Fruit fly (Drosophila melanogaster) whole organism, embryonic: ENCODE results near the gene CG14273.

ENCODE experiments used
- Atf-2 ChIP-seq: fragments of 200-800 bp; sonication (Bioruptor generic); optimal IDR thresholded peaks from 2 replicates; lab custom pipeline; 2016; ENCODE audit warnings: missing biosample characterization, missing genetic modification characterization
- Awh ChIP-seq: fragments of 200-800 bp; sonication (Bioruptor generic); IDR thresholded peaks from 2 replicates; pipeline ENCODE4, ENCODE4 v1.3.6; 2022; ENCODE audit warnings: missing biosample characterization, missing genetic modification characterization
- BEAF-32 ChIP-seq: fragments of 200-800 bp; sonication (Bioruptor generic); optimal IDR thresholded peaks from 3 replicates; lab custom pipeline; 2017; ENCODE audit warnings: missing biosample characterization, missing genetic modification characterization, mild to moderate bottlenecking, moderate library complexity, missing genetic modification reagents
- CG10274 ChIP-seq: fragments of 200-800 bp; sonication (Bioruptor generic); optimal IDR thresholded peaks from 3 replicates; lab custom pipeline; 2017; ENCODE audit warnings: missing biosample characterization, mild to moderate bottlenecking, missing genetic modification characterization
- CG10321 ChIP-seq: fragments of 200-800 bp; sonication (Bioruptor generic); IDR thresholded peaks from 2 replicates; pipeline ENCODE4 v1.3.6; 2022; ENCODE audit warnings: missing biosample characterization, missing genetic modification characterization
- CG11696 ChIP-seq: fragments of 200-800 bp; sonication (Bioruptor generic); IDR thresholded peaks from 2 replicates; pipeline ENCODE4 v1.3.6; 2022; ENCODE audit warnings: missing biosample characterization, missing genetic modification characterization
- CG12071 ChIP-seq: fragments of 200-800 bp; sonication (Bioruptor generic); optimal IDR thresholded peaks from 3 replicates; lab custom pipeline; 2018; ENCODE audit warnings: missing biosample characterization, mild to moderate bottlenecking, missing genetic modification characterization
- CG1233 ChIP-seq: fragments of 200-800 bp; sonication (Bioruptor generic); optimal IDR thresholded peaks from 4 replicates; lab custom pipeline; 2018; ENCODE audit warnings: missing biosample characterization, mild to moderate bottlenecking, missing genetic modification characterization
- CG12391 ChIP-seq: fragments of 200-800 bp; sonication (Bioruptor generic); optimal IDR thresholded peaks from 3 replicates; lab custom pipeline; 2018; ENCODE audit warnings: missing biosample characterization, mild to moderate bottlenecking, missing genetic modification characterization, moderate library complexity
- CG12769 ChIP-seq: fragments of 200-800 bp; sonication (Bioruptor generic); optimal IDR thresholded peaks from 2 replicates; lab custom pipeline; 2019; ENCODE audit warnings: missing biosample characterization, mild to moderate bottlenecking, missing genetic modification characterization, moderate library complexity
- CG13624 ChIP-seq: fragments of 200-800 bp; sonication (Bioruptor generic); optimal IDR thresholded peaks from 2 replicates; lab custom pipeline; 2016; ENCODE audit warnings: missing biosample characterization, missing genetic modification characterization
- CG16813 ChIP-seq: fragments of 200-800 bp; sonication (Bioruptor generic); IDR thresholded peaks from 3 replicates; pipeline ENCODE4 v1.3.6; 2022; ENCODE audit warnings: missing biosample characterization, missing genetic modification characterization; ENCODE audit not compliant: partially characterized antibody
- CG18619 ChIP-seq: fragments of 200-800 bp; sonication (Bioruptor generic); optimal IDR thresholded peaks from 3 replicates; lab custom pipeline; 2017; ENCODE audit warnings: missing biosample characterization, mild to moderate bottlenecking, missing genetic modification characterization
- CG3407 ChIP-seq: fragments of 200-800 bp; sonication (Bioruptor generic); optimal IDR thresholded peaks from 2 replicates; lab custom pipeline; 2018; ENCODE audit warnings: missing biosample characterization, mild to moderate bottlenecking, missing genetic modification characterization
- CG4328 ChIP-seq: fragments of 200-800 bp; sonication (Bioruptor generic); optimal IDR thresholded peaks from 3 replicates; lab custom pipeline; 2017; ENCODE audit warnings: missing biosample characterization, missing genetic modification reagents, missing genetic modification characterization
- CG6272 ChIP-seq: fragments of 200-800 bp; sonication (Bioruptor generic); IDR thresholded peaks from 2 replicates; pipeline ENCODE4 v1.3.6; 2022; ENCODE audit warnings: missing biosample characterization, missing genetic modification characterization
- CG6654 ChIP-seq: fragments of 200-800 bp; sonication (Bioruptor generic); optimal IDR thresholded peaks from 2 replicates; lab custom pipeline; 2017; ENCODE audit warnings: missing biosample characterization, mild to moderate bottlenecking, missing genetic modification characterization
- CG6854 ChIP-seq: fragments of 200-800 bp; sonication (Bioruptor generic); optimal IDR thresholded peaks from 3 replicates; lab custom pipeline; 2017; ENCODE audit warnings: missing biosample characterization, mild to moderate bottlenecking, missing genetic modification characterization
- CG7928 ChIP-seq: fragments of 200-800 bp; sonication (Bioruptor generic); optimal IDR thresholded peaks from 2 replicates; lab custom pipeline; 2017; ENCODE audit warnings: missing biosample characterization, mild to moderate bottlenecking, missing genetic modification characterization
- CG9437 ChIP-seq: fragments of 200-800 bp; sonication (Bioruptor generic); optimal IDR thresholded peaks from 2 replicates; lab custom pipeline; 2018; ENCODE audit warnings: missing biosample characterization, mild to moderate bottlenecking, missing genetic modification characterization
- CG9727 ChIP-seq: fragments of 200-800 bp; sonication (Bioruptor generic); optimal IDR thresholded peaks from 3 replicates; lab custom pipeline; 2017; ENCODE audit warnings: missing biosample characterization, mild to moderate bottlenecking, missing genetic modification characterization
- Eip74EF ChIP-seq, 2 experiments: fragments of 200-800 bp in 1 of 2; fragments of >200 bp in 1 of 2; sonication (Bioruptor generic) in 1 of 2; optimal IDR thresholded peaks; 2 replicates each; lab custom pipeline; 2017 to 2019; ENCODE audit warnings: missing biosample characterization in 2 of 2, missing genetic modification characterization in 2 of 2, mild to moderate bottlenecking in 1 of 2, moderate library complexity in 1 of 2
- Hr51 ChIP-seq, 2 experiments: fragments of 200-800 bp; sonication (Bioruptor generic); optimal IDR thresholded peaks; 2 replicates in 1 of 2; 3 replicates in 1 of 2; lab custom pipeline; 2016 to 2018; ENCODE audit warnings: missing biosample characterization in 2 of 2, missing genetic modification characterization in 2 of 2, mild to moderate bottlenecking in 1 of 2, moderate library complexity in 1 of 2
- Kr ChIP-seq: fragments of 200-800 bp; sonication (Bioruptor generic); optimal IDR thresholded peaks from 2 replicates; lab custom pipeline; 2017; ENCODE audit warnings: missing biosample characterization, mild to moderate bottlenecking, missing genetic modification characterization
- NC2α ChIP-seq: fragments of 200-800 bp; sonication (Bioruptor generic); optimal IDR thresholded peaks from 2 replicates; lab custom pipeline; 2016; ENCODE audit warnings: missing biosample characterization, missing genetic modification characterization
- Nf-YB ChIP-seq: fragments of 200-800 bp; sonication (Bioruptor generic); optimal IDR thresholded peaks from 3 replicates; lab custom pipeline; 2019; ENCODE audit warnings: missing biosample characterization, mild to moderate bottlenecking, missing genetic modification characterization, moderate library complexity
- Oli ChIP-seq: fragments of 200-800 bp; sonication (Bioruptor generic); optimal IDR thresholded peaks from 2 replicates; lab custom pipeline; 2018; ENCODE audit warnings: missing biosample characterization, mild to moderate bottlenecking, missing genetic modification characterization, moderate library complexity
- Poxn ChIP-seq: fragments of 200-800 bp; sonication (Bioruptor generic); IDR thresholded peaks from 2 replicates; pipeline ENCODE4 v1.3.6; 2022; ENCODE audit warnings: missing biosample characterization, missing genetic modification characterization
- Tbp ChIP-seq: fragments of >200 bp; optimal IDR thresholded peaks from 2 replicates; lab custom pipeline; 2018; ENCODE audit warnings: missing biosample characterization, missing genetic modification characterization
- ab ChIP-seq: fragments of 200-800 bp; sonication (Bioruptor generic); optimal IDR thresholded peaks from 2 replicates; lab custom pipeline; 2016; ENCODE audit warnings: missing biosample characterization, missing genetic modification characterization
- ash1 ChIP-seq: fragments of 200-800 bp; sonication (Bioruptor generic); optimal IDR thresholded peaks from 2 replicates; lab custom pipeline; 2018; ENCODE audit warnings: missing biosample characterization, mild to moderate bottlenecking, missing genetic modification characterization
- bcd ChIP-seq: fragments of 200-800 bp; sonication (Bioruptor generic); optimal IDR thresholded peaks from 2 replicates; lab custom pipeline; 2017; ENCODE audit warnings: missing biosample characterization, mild to moderate bottlenecking, missing genetic modification characterization
- chinmo ChIP-seq: fragments of 200-800 bp; sonication (Bioruptor generic); IDR thresholded peaks from 4 replicates; pipeline ENCODE4 v1.3.6; 2022; ENCODE audit warnings: missing biosample characterization, missing genetic modification characterization; ENCODE audit not compliant: partially characterized antibody
- ci ChIP-seq: fragments of 200-800 bp; sonication (Bioruptor generic); IDR thresholded peaks from 3 replicates; pipeline ENCODE4 v1.3.6; 2022; ENCODE audit warnings: missing biosample characterization, missing genetic modification characterization
- cwo ChIP-seq: fragments of 200-800 bp; sonication (Bioruptor generic); optimal IDR thresholded peaks from 3 replicates; lab custom pipeline; 2017; ENCODE audit warnings: missing biosample characterization, missing genetic modification characterization, mild to moderate bottlenecking, moderate library complexity, missing genetic modification reagents
- dpn ChIP-seq, 2 experiments: fragments of 200-800 bp; sonication (Bioruptor generic); optimal IDR thresholded peaks; 3 replicates each; lab custom pipeline; 2016; ENCODE audit warnings: missing biosample characterization in 2 of 2, missing genetic modification characterization in 2 of 2
- ewg ChIP-seq: fragments of 200-800 bp; sonication (Bioruptor generic); optimal IDR thresholded peaks from 3 replicates; lab custom pipeline; 2017; ENCODE audit warnings: mild to moderate bottlenecking, missing biosample characterization, missing genetic modification reagents, missing genetic modification characterization
- gfzf ChIP-seq: fragments of 200-800 bp; sonication (Bioruptor generic); optimal IDR thresholded peaks from 2 replicates; lab custom pipeline; 2016; ENCODE audit warnings: missing biosample characterization, mild to moderate bottlenecking, missing genetic modification characterization, moderate library complexity
- pan ChIP-seq, 4 experiments: fragments of >200 bp in 3 of 4; fragments of 200-800 bp in 1 of 4; sonication (Bioruptor generic) in 1 of 4; optimal IDR thresholded peaks in 3 of 4; IDR thresholded peaks in 1 of 4; 2 replicates each; pipeline versions ENCODE4 v1.3.6 to Lab custom; 2017 to 2022; ENCODE audit warnings: missing biosample characterization in 2 of 4, missing genetic modification characterization in 2 of 4, mixed read lengths in 1 of 4
- prd ChIP-seq, 3 experiments: fragments of >200 bp in 2 of 3; fragments of 200-800 bp in 1 of 3; sonication (Bioruptor generic) in 1 of 3; optimal IDR thresholded peaks in 2 of 3; IDR thresholded peaks in 1 of 3; 2 replicates in 2 of 3; 3 replicates in 1 of 3; pipeline versions ENCODE4 v1.3.6 to Lab custom; 2017 to 2022; ENCODE audit warnings: missing biosample characterization in 1 of 3, missing genetic modification characterization in 1 of 3
- schlank ChIP-seq: fragments of 200-800 bp; sonication (Bioruptor generic); optimal IDR thresholded peaks from 2 replicates; lab custom pipeline; 2018; ENCODE audit warnings: missing biosample characterization, mild to moderate bottlenecking, missing genetic modification characterization
- sens ChIP-seq: fragments of 200-800 bp; sonication (Bioruptor generic); peaks from one replicate; lab custom pipeline; 2016; ENCODE audit warnings: missing biosample characterization, missing genetic modification characterization
- sima ChIP-seq: fragments of 200-800 bp; sonication (Bioruptor generic); optimal IDR thresholded peaks from 2 replicates; lab custom pipeline; 2016; ENCODE audit warnings: missing biosample characterization, missing genetic modification characterization
- sisA ChIP-seq: fragments of 200-800 bp; sonication (Bioruptor generic); IDR thresholded peaks from 2 replicates; pipeline ENCODE4 v1.3.6; 2022; ENCODE audit warnings: missing biosample characterization, missing genetic modification characterization
- slbo ChIP-seq: fragments of 200-800 bp; sonication (Bioruptor generic); IDR thresholded peaks from 2 replicates; pipeline ENCODE4 v1.3.6; 2022; ENCODE audit warnings: missing biosample characterization, missing genetic modification characterization
- tio ChIP-seq: fragments of 200-800 bp; sonication (Bioruptor generic); optimal IDR thresholded peaks from 2 replicates; lab custom pipeline; 2017; ENCODE audit warnings: missing biosample characterization, missing genetic modification characterization, inconsistent platforms
- trh ChIP-seq: fragments of 200-800 bp; sonication (Bioruptor generic); optimal IDR thresholded peaks from 2 replicates; lab custom pipeline; 2016; ENCODE audit warnings: missing biosample characterization, missing genetic modification characterization
- twi ChIP-seq: fragments of 200-800 bp; optimal IDR thresholded peaks from 2 replicates; lab custom pipeline; 2019; ENCODE audit warnings: missing biosample characterization, mild to moderate bottlenecking, missing genetic modification characterization, moderate library complexity

Gene CG14273

dm6 chr2L:8311091-8311490, 31.4 kb upstream of the CG14273 start, which contains the start of the genes CG7810 and CG7806 (continued):
- TF ChIP-seq ewg (GFP tag; lab: Kevin White, UChicago), result peak; percentile 81
- TF ChIP-seq BEAF-32 (GFP tag; lab: Kevin White, UChicago), result peak; percentile 49
- peak; percentile 80 for TF ChIP-seq CG1233 (GFP tag; lab: Kevin White, UChicago)
- peak; percentile 97 for TF ChIP-seq ci (GFP tag; lab: Robert Waterston, UW)
- peak; percentile 54 for TF ChIP-seq ab (GFP tag; lab: Kevin White, UChicago)
- peak; percentile 9 for TF ChIP-seq CG7928
- peak; percentile 74 for TF ChIP-seq cwo (GFP tag; lab: Kevin White, UChicago)
- peak; percentile 69 for TF ChIP-seq CG6272 (GFP tag; lab: Robert Waterston, UW)
- TF ChIP-seq bcd (GFP tag; lab: Kevin White, UChicago), result peak; percentile 81
- TF ChIP-seq prd (optimal IDR thresholded peaks at IDR 0.05; lab: Kevin White, UChicago), result no peak
- TF ChIP-seq prd (GFP tag; IDR thresholded peaks at IDR 0.05; lab: Robert Waterston, UW), result peak; percentile 87
- peak; percentile 66 for TF ChIP-seq CG6854
- peak; percentile 70 for TF ChIP-seq CG10321 (GFP tag; lab: Robert Waterston, UW)
- no peak for TF ChIP-seq CG16813
- TF ChIP-seq gfzf (GFP tag; lab: Kevin White, UChicago), result peak; percentile 39
- no peak for TF ChIP-seq CG12071 (GFP tag; lab: Kevin White, UChicago)
- peak; percentile 83 for TF ChIP-seq trh (GFP tag; lab: Kevin White, UChicago)
- peak; percentile 80 for TF ChIP-seq Awh (GFP tag; lab: Robert Waterston, UW)
- peak; percentile 82 to 93 for TF ChIP-seq Hr51 (GFP tag; optimal IDR thresholded peaks at IDR 0.05; lab: Kevin White, UChicago)
- 0 out of 2 replicates have a peak, but pooled peaks have one; percentile 50 for TF ChIP-seq Poxn (GFP tag; lab: Robert Waterston, UW)
- TF ChIP-seq sisA (GFP tag; lab: Robert Waterston, UW), result peak; percentile 84
- peak; percentile 66 for TF ChIP-seq sima (GFP tag; lab: Kevin White, UChicago)
- peak; percentile 81 for TF ChIP-seq NC2α
- TF ChIP-seq CG11696, result peak; percentile 67
- peak; percentile 88 for TF ChIP-seq CG9727 (GFP tag; lab: Kevin White, UChicago)
- peak; percentile 25 for TF ChIP-seq CG10274 (GFP tag; lab: Kevin White, UChicago)
- TF ChIP-seq CG12769 (tag; lab: Kevin White, UChicago), result no peak
- TF ChIP-seq Tbp (GFP tag; lab: Kevin White, UChicago), result no peak
- TF ChIP-seq chinmo, result 0 out of 4 replicates have a peak, but pooled peaks have one; percentile 12
- TF ChIP-seq Eip74EF (GFP tag; optimal IDR thresholded peaks at IDR 0.05; lab: Kevin White, UChicago), result peak in 1 of 2 experiments; percentile 88
- TF ChIP-seq pan (optimal IDR thresholded peaks at IDR 0.05; lab: Kevin White, UChicago), result no peak
- peak in 1 of 2 experiments; percentile 95 for TF ChIP-seq pan (GFP tag; optimal IDR thresholded peaks at IDR 0.05 in 1 of 2, IDR thresholded peaks at IDR 0.05 in 1 of 2)
- no peak for TF ChIP-seq tio (GFP tag; lab: Kevin White, UChicago)
- TF ChIP-seq dpn (GFP tag; optimal IDR thresholded peaks at IDR 0.05; lab: Kevin White, UChicago), result peak; percentile 78 to 91
- peak; percentile 74 for TF ChIP-seq twi (tag; lab: Kevin White, UChicago)
- TF ChIP-seq slbo (GFP tag; lab: Robert Waterston, UW), result peak; percentile 91
- peak; percentile 95 for TF ChIP-seq CG12391 (tag; lab: Kevin White, UChicago)
- peak; percentile 86 for TF ChIP-seq Atf-2
- peak; percentile 60 for TF ChIP-seq CG6654 (GFP tag; lab: Kevin White, UChicago)
- TF ChIP-seq schlank (tag; lab: Kevin White, UChicago), result peak; percentile 63
- no peak for TF ChIP-seq Kr (GFP tag; lab: Kevin White, UChicago)
- TF ChIP-seq CG9437, result peak; percentile 95
- TF ChIP-seq sens, result peak; percentile 99
- no peak for TF ChIP-seq ash1 (GFP tag; lab: Kevin White, UChicago)
- TF ChIP-seq CG13624 (GFP tag; lab: Kevin White, UChicago), result peak; percentile 89
- peak; percentile 84 for TF ChIP-seq CG18619 (GFP tag; lab: Kevin White, UChicago)
- TF ChIP-seq CG3407 (GFP tag; lab: Kevin White, UChicago), result peak; percentile 83
- peak; percentile 77 for TF ChIP-seq CG4328 (GFP tag; lab: Kevin White, UChicago)
- TF ChIP-seq Oli (tag; lab: Kevin White, UChicago), result peak; percentile 88
- TF ChIP-seq Nf-YB (GFP tag; lab: Kevin White, UChicago), result peak; percentile 80
